Fruit fly (Drosophila melanogaster): Measurements from ENCODE around the gene TfIIFalpha.

TfIIFalpha gene

DNA sequence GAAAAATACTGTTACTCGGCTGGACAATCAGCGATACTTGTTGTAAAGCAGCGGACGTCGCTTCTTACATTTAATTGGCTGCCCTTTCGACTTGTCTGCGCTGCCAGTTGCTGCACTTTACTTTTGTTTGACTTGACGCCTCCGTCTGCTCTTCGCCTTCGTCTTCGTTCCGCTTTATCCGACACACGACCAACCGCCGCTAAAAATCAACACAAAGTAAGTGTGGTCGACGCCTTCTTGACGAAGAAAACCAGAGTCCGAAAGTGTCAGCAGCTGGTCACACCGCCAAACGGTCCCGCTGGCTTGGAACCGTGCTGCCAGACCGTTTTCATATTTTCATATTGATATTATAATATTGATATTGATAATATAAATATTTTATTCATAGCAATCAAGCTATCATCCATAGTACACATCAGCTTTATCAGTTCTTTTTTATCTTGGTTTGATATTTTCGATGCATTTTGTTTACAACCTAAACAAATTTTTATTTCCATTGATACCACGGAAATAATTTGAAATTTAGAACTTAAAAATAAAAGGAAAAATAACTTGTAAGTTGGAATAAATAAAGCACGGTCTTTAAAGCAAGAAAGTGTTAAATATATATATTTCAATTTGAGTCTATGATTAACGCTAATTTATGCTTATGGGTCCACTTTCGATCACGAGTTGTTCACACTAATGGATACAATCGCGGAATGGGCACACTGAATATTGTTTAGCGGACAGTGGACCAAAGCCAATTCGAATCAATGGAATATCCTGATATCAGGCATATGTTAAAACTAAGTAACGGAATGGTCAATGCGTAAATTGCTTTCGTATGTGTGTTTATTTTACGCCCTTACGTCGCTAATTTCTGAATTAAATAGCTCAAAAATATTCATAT is 25.7 kb downstream of the TfIIFalpha start, which contains the start of gene Dmtn:
Dmtn (minus strand) TSS at position 222 of the 892 bp plus-strand sequence.
- TF ChIP-seq foxo (GFP tag; optimal IDR thresholded peaks at IDR 0.05) (no peak), dl (GFP tag; optimal IDR thresholded peaks at IDR 0.05; ENCODE audit: insufficient read depth in 1 of 2, partially characterized antibody in 2 of 2) (peak in 1 of 2 experiments; percentile 12), CG9705 (GFP tag; optimal IDR thresholded peaks at IDR 0.05) (no peak), fru (GFP tag; optimal IDR thresholded peaks at IDR 0.05) (no peak), HLH106 (tag; optimal IDR thresholded peaks at IDR 0.05) (peak; percentile 37), CG32264 (GFP tag; optimal IDR thresholded peaks at IDR 0.05) (no peak), CrebA (GFP tag; optimal IDR thresholded peaks at IDR 0.05; ENCODE audit: borderline replicate concordance) (no peak), rgr (GFP tag; optimal IDR thresholded peaks at IDR 0.05) (no peak), psq (GFP tag; optimal IDR thresholded peaks at IDR 0.05) (no peak), Dfd (GFP tag; optimal IDR thresholded peaks at IDR 0.05) (no peak), pan (optimal IDR thresholded peaks at IDR 0.05) (no peak), Myc (optimal IDR thresholded peaks at IDR 0.05) (no peak), Mio (GFP tag; optimal IDR thresholded peaks at IDR 0.05) (no peak), lola (GFP tag; optimal IDR thresholded peaks at IDR 0.05) (no peak), Hr78 (GFP tag; optimal IDR thresholded peaks at IDR 0.05) (no peak), Rel (GFP tag; optimal IDR thresholded peaks at IDR 0.05) (no peak), Rel (tag; optimal IDR thresholded peaks at IDR 0.05) (peak; percentile 42), N (GFP tag; optimal IDR thresholded peaks at IDR 0.05) (no peak), Vsx2 (GFP tag; optimal IDR thresholded peaks at IDR 0.05; ENCODE audit: partially characterized antibody) (peak; percentile 58), Hnf4 (GFP tag; optimal IDR thresholded peaks at IDR 0.05) (peak; percentile 47), ey (GFP tag; optimal IDR thresholded peaks at IDR 0.05) (no peak), tai (GFP tag; optimal IDR thresholded peaks at IDR 0.05) (no peak), jim (GFP tag; optimal IDR thresholded peaks at IDR 0.05) (peak; percentile 18), dsf (GFP tag; optimal IDR thresholded peaks at IDR 0.05; ENCODE audit: borderline replicate concordance) (no peak), sage (GFP tag; optimal IDR thresholded peaks at IDR 0.05) (no peak), Abd-B (GFP tag; optimal IDR thresholded peaks at IDR 0.05) (no peak), OdsH (GFP tag; optimal IDR thresholded peaks at IDR 0.05) (no peak), brk (GFP tag; optimal IDR thresholded peaks at IDR 0.05) (peak; percentile 1), Dif (GFP tag; optimal IDR thresholded peaks at IDR 0.05; ENCODE audit: partially characterized antibody) (peak; percentile 45), woc (GFP tag; optimal IDR thresholded peaks at IDR 0.05) (peak; percentile 44), usp (GFP tag; optimal IDR thresholded peaks at IDR 0.05) (no peak), Jra (GFP tag; optimal IDR thresholded peaks at IDR 0.05) (no peak), Hr83 (GFP tag; optimal IDR thresholded peaks at IDR 0.05; ENCODE audit: poor library complexity, severe bottlenecking) (peak; percentile 62), sv (GFP tag; optimal IDR thresholded peaks at IDR 0.05) (no peak), GATAd (GFP tag; optimal IDR thresholded peaks at IDR 0.05) (no peak), h (GFP tag; optimal IDR thresholded peaks at IDR 0.05) (peak; percentile 25), dmrt93B (GFP tag; optimal IDR thresholded peaks at IDR 0.05) (no peak), br (GFP tag; optimal IDR thresholded peaks at IDR 0.05) (peak; percentile 40), Sp1 (GFP tag; optimal IDR thresholded peaks at IDR 0.05) (peak; percentile 31)

DNA sequence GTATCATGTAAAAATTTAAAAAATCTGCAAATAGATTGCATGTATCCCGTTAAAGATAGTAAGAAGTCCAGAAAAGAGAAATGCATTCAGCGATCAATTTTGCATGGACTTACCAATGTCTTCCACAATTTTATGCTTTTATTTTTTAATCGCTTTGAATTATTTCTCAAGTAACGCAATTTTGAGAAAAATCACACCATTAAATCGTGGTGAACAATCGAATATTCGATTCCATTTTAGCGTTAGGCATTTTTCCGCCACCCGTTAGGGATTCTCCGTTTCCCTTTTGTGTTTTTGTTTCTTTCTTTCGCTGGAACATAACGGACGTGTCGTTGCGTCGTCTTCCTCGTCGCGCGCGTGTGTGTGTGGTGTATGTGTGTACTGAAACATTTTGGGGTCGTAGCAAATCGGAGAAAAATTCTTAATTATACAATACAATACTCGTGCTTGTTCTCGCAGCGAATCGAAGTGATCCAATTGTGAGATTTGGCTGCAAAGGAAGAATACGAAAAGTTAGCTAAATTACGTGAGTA is 26.4 kb downstream of the TfIIFalpha start, which contains the start of gene gpp:
gpp (plus strand) TSS at position 290 of the 533 bp plus-strand sequence.
- no peak for TF ChIP-seq N (GFP tag; optimal IDR thresholded peaks at IDR 0.05)
- TF ChIP-seq rgr (GFP tag; optimal IDR thresholded peaks at IDR 0.05): peak; percentile 7
- TF ChIP-seq Vsx2 (GFP tag; optimal IDR thresholded peaks at IDR 0.05; ENCODE audit: partially characterized antibody): peak; percentile 16
- TF ChIP-seq ey (GFP tag; optimal IDR thresholded peaks at IDR 0.05): no peak
- no peak for TF ChIP-seq tai (GFP tag; optimal IDR thresholded peaks at IDR 0.05)
- TF ChIP-seq Jra (GFP tag; optimal IDR thresholded peaks at IDR 0.05): no peak
- peak; percentile 20 for TF ChIP-seq sv (GFP tag; optimal IDR thresholded peaks at IDR 0.05)
- peak; percentile 22 for TF ChIP-seq woc (GFP tag; optimal IDR thresholded peaks at IDR 0.05)
- no peak for TF ChIP-seq usp (GFP tag; optimal IDR thresholded peaks at IDR 0.05)
- no peak for TF ChIP-seq h (GFP tag; optimal IDR thresholded peaks at IDR 0.05)
- peak; percentile 99 for TF ChIP-seq psq (GFP tag; optimal IDR thresholded peaks at IDR 0.05)
- no peak for TF ChIP-seq dsf (GFP tag; optimal IDR thresholded peaks at IDR 0.05; ENCODE audit: borderline replicate concordance)
- TF ChIP-seq Dif (GFP tag; optimal IDR thresholded peaks at IDR 0.05; ENCODE audit: partially characterized antibody): peak; percentile 5
- TF ChIP-seq br (GFP tag; optimal IDR thresholded peaks at IDR 0.05): no peak
- TF ChIP-seq dmrt93B (GFP tag; optimal IDR thresholded peaks at IDR 0.05): no peak
- no peak for TF ChIP-seq GATAd (GFP tag; optimal IDR thresholded peaks at IDR 0.05)
- no peak for TF ChIP-seq OdsH (GFP tag; optimal IDR thresholded peaks at IDR 0.05)
- TF ChIP-seq CG9705 (GFP tag; optimal IDR thresholded peaks at IDR 0.05): no peak
- no peak for TF ChIP-seq pan (optimal IDR thresholded peaks at IDR 0.05)
- peak; percentile 32 for TF ChIP-seq Hr83 (GFP tag; optimal IDR thresholded peaks at IDR 0.05; ENCODE audit: poor library complexity, severe bottlenecking)
- TF ChIP-seq Rel (GFP tag; optimal IDR thresholded peaks at IDR 0.05): no peak
- TF ChIP-seq Rel (tag; optimal IDR thresholded peaks at IDR 0.05): peak; percentile 34
- peak; percentile 42 for TF ChIP-seq Sp1 (GFP tag; optimal IDR thresholded peaks at IDR 0.05)
- TF ChIP-seq Hr78 (GFP tag; optimal IDR thresholded peaks at IDR 0.05): no peak
- TF ChIP-seq Mio (GFP tag; optimal IDR thresholded peaks at IDR 0.05): no peak
- TF ChIP-seq brk (GFP tag; optimal IDR thresholded peaks at IDR 0.05): peak; percentile 19
- TF ChIP-seq fru (GFP tag; optimal IDR thresholded peaks at IDR 0.05): no peak
- TF ChIP-seq lola (GFP tag; optimal IDR thresholded peaks at IDR 0.05): no peak
- TF ChIP-seq Dfd (GFP tag; optimal IDR thresholded peaks at IDR 0.05): peak; percentile 14
- no peak for TF ChIP-seq CrebA (GFP tag; optimal IDR thresholded peaks at IDR 0.05; ENCODE audit: borderline replicate concordance)
- TF ChIP-seq dl (GFP tag; optimal IDR thresholded peaks at IDR 0.05; ENCODE audit: insufficient read depth in 1 of 2, partially characterized antibody in 2 of 2): no peak
- no peak for TF ChIP-seq foxo (GFP tag; optimal IDR thresholded peaks at IDR 0.05)
- no peak for TF ChIP-seq Abd-B (GFP tag; optimal IDR thresholded peaks at IDR 0.05)
- no peak for TF ChIP-seq Myc (optimal IDR thresholded peaks at IDR 0.05)
